Worm (Caenorhabditis elegans) whole organism, young adult: ENCODE data around the gene tin-9.1.

Experiments used
- Y67H2A.10 ChIP-seq: fragments of 200-800 bp; sonication (Bioruptor generic); conservative IDR thresholded peaks from 2 replicates; pipeline ENCODE4 v1.3.6; 2022; ENCODE audit warnings: missing genetic modification reagents, missing genetic modification characterization, missing compliant biosample characterization
- atf-7 ChIP-seq: sonication (generic microtip); optimal IDR thresholded peaks from 2 replicates; lab custom pipeline; 2017; ENCODE audit warnings: mild to moderate bottlenecking, missing genetic modification characterization, missing compliant biosample characterization
- ceh-40 ChIP-seq: fragments of 200-800 bp; sonication (Bioruptor generic); IDR thresholded peaks from 2 replicates; pipeline ENCODE4 v1.3.6; 2022; ENCODE audit warnings: missing genetic modification characterization, missing compliant biosample characterization
- efl-1 ChIP-seq: fragments of 150-350 bp; optimal IDR thresholded peaks from 2 replicates; lab custom pipeline; 2014; ENCODE audit warnings: missing biosample characterization, missing genetic modification reagents, missing genetic modification characterization
- lin-26 ChIP-seq: fragments of 200-800 bp; sonication (Bioruptor generic); IDR thresholded peaks from 2 replicates; pipeline ENCODE4 v1.3.6; 2022; ENCODE audit warnings: missing genetic modification reagents, missing genetic modification characterization, missing compliant biosample characterization
- lin-54 ChIP-seq: fragments of 200-800 bp; sonication (Bioruptor generic); optimal IDR thresholded peaks from 2 replicates; lab custom pipeline; 2018; ENCODE audit warnings: mild to moderate bottlenecking, missing genetic modification characterization, missing compliant biosample characterization
- nhr-90 ChIP-seq: sonication (generic microtip); optimal IDR thresholded peaks from 2 replicates; lab custom pipeline; 2016; ENCODE audit warnings: missing genotype, mild to moderate bottlenecking, missing genetic modification characterization, missing compliant biosample characterization
- pha-4 ChIP-seq: fragments of 150-350 bp; sonication (generic microtip); optimal IDR thresholded peaks from 2 replicates; lab custom pipeline; 2014; ENCODE audit warnings: missing biosample characterization, missing genetic modification reagents, missing genetic modification characterization
- rec-8 ChIP-seq, 2 experiments: sonication (generic microtip); optimal IDR thresholded peaks; 2 replicates each; lab custom pipeline; 2016; ENCODE audit warnings: mild to moderate bottlenecking in 2 of 2, missing genetic modification characterization in 2 of 2, missing genetic modification reagents in 2 of 2, missing genotype in 2 of 2, missing biosample characterization in 1 of 2, missing compliant biosample characterization in 1 of 2, moderate library complexity in 1 of 2
- sdz-38 ChIP-seq: sonication (generic microtip); optimal IDR thresholded peaks from 2 replicates; lab custom pipeline; 2016; ENCODE audit warnings: missing genotype, missing genetic modification characterization, missing compliant biosample characterization
- tlf-1 ChIP-seq: fragments of 200-800 bp; sonication (Bioruptor generic); optimal IDR thresholded peaks from 2 replicates; lab custom pipeline; 2018; ENCODE audit warnings: mild to moderate bottlenecking, missing genetic modification characterization, missing compliant biosample characterization
- zim-3 ChIP-seq: sonication (generic microtip); optimal IDR thresholded peaks from 2 replicates; lab custom pipeline; 2017; ENCODE audit warnings: mild to moderate bottlenecking, missing genetic modification characterization, moderate library complexity, missing compliant biosample characterization
- ztf-3 ChIP-seq: fragments of 200-800 bp; sonication (Bioruptor generic); optimal IDR thresholded peaks from 2 replicates; lab custom pipeline; 2018; ENCODE audit warnings: mild to moderate bottlenecking, missing genetic modification characterization, missing compliant biosample characterization

tin-9.1 gene

DNA sequence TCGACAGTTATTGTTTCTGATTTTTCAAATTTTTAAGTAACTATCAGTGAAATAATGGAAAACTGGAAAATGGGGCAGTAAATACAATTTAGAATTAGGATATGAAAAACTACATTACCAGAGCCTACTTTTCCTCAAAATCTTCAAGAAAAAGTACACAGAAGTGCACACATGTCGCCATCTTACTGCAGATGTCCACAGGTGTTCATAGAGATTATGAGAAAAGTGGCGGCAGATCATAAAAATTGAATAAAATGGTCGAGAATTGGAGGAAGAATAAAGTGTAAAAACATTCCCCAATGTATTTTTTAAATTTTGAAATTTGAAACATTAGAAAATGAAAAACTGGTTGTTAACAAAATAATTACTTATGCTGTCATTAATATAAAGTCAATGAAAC lies 46.5 kb downstream of the tin-9.1 start:
- TF ChIP-seq lin-26 (GFP tag; lab: Robert Waterston, UW) (no peak), Y67H2A.10 (GFP tag; lab: Robert Waterston, UW) (no peak), ceh-40 (GFP tag; lab: Robert Waterston, UW) (no peak), lin-54 (no peak), zim-3 (tag; lab: Kevin White, UChicago) (no peak), nhr-90 (no peak), atf-7 (tag; lab: Kevin White, UChicago) (no peak), sdz-38 (tag; lab: Kevin White, UChicago) (no peak), efl-1 (GFP tag; lab: Kevin White, UChicago) (no peak), ztf-3 (no peak), rec-8 (tag; optimal IDR thresholded peaks at IDR 0.05; lab: Kevin White, UChicago) (no peak), pha-4 (tag; lab: Kevin White, UChicago) (no peak), tlf-1 (GFP tag; lab: Kevin White, UChicago) (no peak)
